Worm (Caenorhabditis elegans): ENCODE data around the gene nhr-272.
A peak's percentile ranks its signal among the peaks of the same experiment; 100 is the strongest.

nhr-272 gene

ce11 chrX:12661091-12661526 lies 43.5 kb downstream of the nhr-272 start:
- TF ChIP-seq ceh-16 (tag; optimal IDR thresholded peaks at IDR 0.05) (no peak), sma-3 (GFP tag; optimal IDR thresholded peaks at IDR 0.05) (peak; percentile 70), Y55F3AM.14 (GFP tag; optimal IDR thresholded peaks at IDR 0.05) (peak; percentile 9), dmd-4 (tag; optimal IDR thresholded peaks at IDR 0.05) (no peak), sma-9 (GFP tag; optimal IDR thresholded peaks at IDR 0.05) (peak; percentile 78), sma-9 (tag; optimal IDR thresholded peaks at IDR 0.05) (no peak), egl-27 (tag; optimal IDR thresholded peaks at IDR 0.05) (no peak), nhr-21 (tag; optimal IDR thresholded peaks at IDR 0.05) (peak; percentile 73), F13H6.1 (tag; optimal IDR thresholded peaks at IDR 0.05) (peak; percentile 67), unc-55 (GFP tag; optimal IDR thresholded peaks at IDR 0.05) (peak; percentile 52), lin-11 (tag; optimal IDR thresholded peaks at IDR 0.05) (peak; percentile 48), mdl-1 (tag; optimal IDR thresholded peaks at IDR 0.05) (peak in 1 of 2 experiments; percentile 35), C34F6.9 (tag; optimal IDR thresholded peaks at IDR 0.05) (peak; percentile 44), peb-1 (tag; optimal IDR thresholded peaks at IDR 0.05) (no peak), nhr-6 (tag; optimal IDR thresholded peaks at IDR 0.05) (no peak), crh-2 (tag; optimal IDR thresholded peaks at IDR 0.05) (peak; percentile 41), nhr-10 (tag; optimal IDR thresholded peaks at IDR 0.05) (no peak), gmeb-1 (tag; optimal IDR thresholded peaks at IDR 0.05) (peak; percentile 10), ztf-11 (tag; optimal IDR thresholded peaks at IDR 0.05) (no peak), nhr-25 (tag; optimal IDR thresholded peaks at IDR 0.05) (peak; percentile 38), lsy-2 (tag; optimal IDR thresholded peaks at IDR 0.05) (peak in 1 of 2 experiments; percentile 46), fos-1 (tag; optimal IDR thresholded peaks at IDR 0.05) (peak; percentile 61), blmp-1 (tag; optimal IDR thresholded peaks at IDR 0.05; ENCODE audit: insufficient read depth) (no peak)

ce11 chrX:12659814-12660213 lies 44.8 kb downstream of the nhr-272 start, which contains the start of gene C02B4.3:
C02B4.3 (minus strand) TSS chrX:12659847.
- TF ChIP-seq lin-11 (tag; optimal IDR thresholded peaks at IDR 0.05) (no peak), egl-27 (tag; optimal IDR thresholded peaks at IDR 0.05) (no peak), nhr-21 (tag; optimal IDR thresholded peaks at IDR 0.05) (no peak), elt-1 (tag; optimal IDR thresholded peaks at IDR 0.05) (no peak), ceh-16 (tag; optimal IDR thresholded peaks at IDR 0.05) (no peak), ama-1 (optimal IDR thresholded peaks at IDR 0.05) (no peak), nhr-12 (tag; optimal IDR thresholded peaks at IDR 0.05) (no peak), crh-2 (tag; optimal IDR thresholded peaks at IDR 0.05) (no peak)

ce11 chrX:12656420-12657033 lies 48.1 kb downstream of the nhr-272 start:
- TF ChIP-seq lsy-2 (tag; optimal IDR thresholded peaks at IDR 0.05) = peak in 1 of 2 experiments; percentile 28
- TF ChIP-seq peb-1 (tag; optimal IDR thresholded peaks at IDR 0.05) = peak; percentile 22
- TF ChIP-seq fos-1 (tag; optimal IDR thresholded peaks at IDR 0.05) = peak; percentile 37
- TF ChIP-seq mab-5 (tag; optimal IDR thresholded peaks at IDR 0.05) = no peak
- peak; percentile 2 for TF ChIP-seq sem-4 (tag; optimal IDR thresholded peaks at IDR 0.05)
- peak; percentile 89 for TF ChIP-seq blmp-1 (tag; optimal IDR thresholded peaks at IDR 0.05; ENCODE audit: insufficient read depth)
- peak; percentile 65 for TF ChIP-seq F13H6.1 (tag; optimal IDR thresholded peaks at IDR 0.05)
- TF ChIP-seq egl-27 (tag; optimal IDR thresholded peaks at IDR 0.05) = peak; percentile 45
- TF ChIP-seq mdl-1 (tag; optimal IDR thresholded peaks at IDR 0.05) = peak; percentile 35 to 41
- TF ChIP-seq nhr-11 (tag; optimal IDR thresholded peaks at IDR 0.05) = no peak
- peak; percentile 36 for TF ChIP-seq Y55F3AM.14 (GFP tag; optimal IDR thresholded peaks at IDR 0.05)
- no peak for TF ChIP-seq lin-39 (tag; optimal IDR thresholded peaks at IDR 0.05)
- no peak for TF ChIP-seq dmd-4 (tag; optimal IDR thresholded peaks at IDR 0.05)
- no peak for TF ChIP-seq alr-1 (tag; optimal IDR thresholded peaks at IDR 0.05)
- peak; percentile 8 for TF ChIP-seq nhr-21 (tag; optimal IDR thresholded peaks at IDR 0.05)
- TF ChIP-seq aly-2 (tag; optimal IDR thresholded peaks at IDR 0.05) = no peak
- no peak for TF ChIP-seq C34F6.9 (tag; optimal IDR thresholded peaks at IDR 0.05)
- TF ChIP-seq ceh-16 (tag; optimal IDR thresholded peaks at IDR 0.05) = no peak
- no peak for TF ChIP-seq ceh-82 (tag; optimal IDR thresholded peaks at IDR 0.05)
- TF ChIP-seq unc-55 (GFP tag; optimal IDR thresholded peaks at IDR 0.05) = peak; percentile 29
- TF ChIP-seq zag-1 (tag; optimal IDR thresholded peaks at IDR 0.05) = peak; percentile 41

ce11 chrX:12655339-12655875 lies 49.2 kb downstream of the nhr-272 start:
- TF ChIP-seq R02D3.7 (tag; optimal IDR thresholded peaks at IDR 0.05) = no peak
- no peak for TF ChIP-seq elt-3 (tag; optimal IDR thresholded peaks at IDR 0.05)
- no peak for TF ChIP-seq nhr-77 (tag; optimal IDR thresholded peaks at IDR 0.05)
- TF ChIP-seq mab-5 (tag; optimal IDR thresholded peaks at IDR 0.05) = no peak
- no peak for TF ChIP-seq dmd-4 (tag; optimal IDR thresholded peaks at IDR 0.05)
- TF ChIP-seq sem-4 (tag; optimal IDR thresholded peaks at IDR 0.05) = no peak
- peak; percentile 68 for TF ChIP-seq zag-1 (tag; optimal IDR thresholded peaks at IDR 0.05)
- peak; percentile 31 for TF ChIP-seq F13H6.1 (tag; optimal IDR thresholded peaks at IDR 0.05)
- no peak for TF ChIP-seq nhr-25 (tag; optimal IDR thresholded peaks at IDR 0.05)
- TF ChIP-seq lin-39 (tag; optimal IDR thresholded peaks at IDR 0.05) = no peak
- TF ChIP-seq unc-39 (tag; optimal IDR thresholded peaks at IDR 0.05) = no peak
- TF ChIP-seq nhr-21 (tag; optimal IDR thresholded peaks at IDR 0.05) = peak; percentile 54
- TF ChIP-seq Y55F3AM.14 (GFP tag; optimal IDR thresholded peaks at IDR 0.05) = peak; percentile 21
- no peak for TF ChIP-seq alr-1 (tag; optimal IDR thresholded peaks at IDR 0.05)
- no peak for TF ChIP-seq lin-13 (GFP tag; optimal IDR thresholded peaks at IDR 0.05)
- no peak for TF ChIP-seq nhr-12 (tag; optimal IDR thresholded peaks at IDR 0.05)
- TF ChIP-seq nhr-6 (tag; optimal IDR thresholded peaks at IDR 0.05) = no peak
- TF ChIP-seq egl-27 (tag; optimal IDR thresholded peaks at IDR 0.05) = peak; percentile 40
- no peak for TF ChIP-seq ztf-11 (tag; optimal IDR thresholded peaks at IDR 0.05)
- no peak for TF ChIP-seq nhr-237 (tag; optimal IDR thresholded peaks at IDR 0.05)
- peak; percentile 19 for TF ChIP-seq crh-2 (tag; optimal IDR thresholded peaks at IDR 0.05)
- TF ChIP-seq blmp-1 (tag; optimal IDR thresholded peaks at IDR 0.05; ENCODE audit: insufficient read depth) = peak; percentile 64
- no peak for TF ChIP-seq nhr-10 (tag; optimal IDR thresholded peaks at IDR 0.05)
- TF ChIP-seq ceh-82 (tag; optimal IDR thresholded peaks at IDR 0.05) = no peak
- TF ChIP-seq lin-11 (tag; optimal IDR thresholded peaks at IDR 0.05) = no peak
- TF ChIP-seq fos-1 (tag; optimal IDR thresholded peaks at IDR 0.05) = peak; percentile 21
- TF ChIP-seq C34F6.9 (tag; optimal IDR thresholded peaks at IDR 0.05) = no peak
- TF ChIP-seq unc-55 (GFP tag; optimal IDR thresholded peaks at IDR 0.05) = no peak
- TF ChIP-seq skn-1 (tag; optimal IDR thresholded peaks at IDR 0.05) = no peak
- no peak for TF ChIP-seq ama-1 (optimal IDR thresholded peaks at IDR 0.05)

All from whole organism, L2 larva.